Fruit fly (Drosophila melanogaster) whole organism: ENCODE data around the gene H.

Experiments
- CG8478 ChIP-seq: fragments of >200 bp; optimal IDR thresholded peaks from 2 replicates; lab custom pipeline; 2018; ENCODE audit warnings: inconsistent platforms
- Dll ChIP-seq: fragments of >200 bp; optimal IDR thresholded peaks from 2 replicates; lab custom pipeline; 2017
- EcR ChIP-seq, 2 experiments: fragments of >200 bp; optimal IDR thresholded peaks; 2 replicates each; lab custom pipeline; 2017; ENCODE audit warnings: missing biosample characterization in 2 of 2, missing genetic modification characterization in 2 of 2, missing genetic modification reagents in 2 of 2
- pan ChIP-seq: fragments of >200 bp; optimal IDR thresholded peaks from 2 replicates; lab custom pipeline; 2017
- psq ChIP-seq: fragments of >200 bp; optimal IDR thresholded peaks from 2 replicates; lab custom pipeline; 2017
- usp ChIP-seq: fragments of >200 bp; optimal IDR thresholded peaks from 2 replicates; lab custom pipeline; 2017; ENCODE audit warnings: missing biosample characterization, missing genetic modification characterization, mixed read lengths

- TF ChIP-seq CG8478 (lab: Kevin White, UChicago) (no peak), psq (no peak), Dll (no peak), pan (lab: Kevin White, UChicago) (no peak), usp (GFP tag; lab: Kevin White, UChicago) (no peak), EcR (GFP tag; optimal IDR thresholded peaks at IDR 0.05; lab: Kevin White, UChicago) (no peak)
Measured at dm6 chr3R:20677251-20677650, 55.5 kb downstream of the H start, which contains the start of gene CG4000.
